Worm (Caenorhabditis elegans) whole organism, mixed stage, embryonic: ENCODE data around the gene Y37E11AM.4.

Experiments used
- drap-1 ChIP-seq: fragments of 200-800 bp; sonication (Bioruptor generic); optimal IDR thresholded peaks from 3 replicates; lab custom pipeline; 2018; ENCODE audit warnings: mild to moderate bottlenecking, missing genetic modification characterization, missing compliant biosample characterization
- mep-1 ChIP-seq: fragments of 150-350 bp; optimal IDR thresholded peaks from 2 replicates; lab custom pipeline; 2017; ENCODE audit warnings: missing biosample characterization, missing genetic modification reagents, missing genetic modification characterization, inconsistent platforms
- pha-4 ChIP-seq: fragments of 150-350 bp; optimal IDR thresholded peaks from 2 replicates; lab custom pipeline; 2018; ENCODE audit warnings: missing biosample characterization, missing genetic modification reagents, missing genetic modification characterization

DNA sequence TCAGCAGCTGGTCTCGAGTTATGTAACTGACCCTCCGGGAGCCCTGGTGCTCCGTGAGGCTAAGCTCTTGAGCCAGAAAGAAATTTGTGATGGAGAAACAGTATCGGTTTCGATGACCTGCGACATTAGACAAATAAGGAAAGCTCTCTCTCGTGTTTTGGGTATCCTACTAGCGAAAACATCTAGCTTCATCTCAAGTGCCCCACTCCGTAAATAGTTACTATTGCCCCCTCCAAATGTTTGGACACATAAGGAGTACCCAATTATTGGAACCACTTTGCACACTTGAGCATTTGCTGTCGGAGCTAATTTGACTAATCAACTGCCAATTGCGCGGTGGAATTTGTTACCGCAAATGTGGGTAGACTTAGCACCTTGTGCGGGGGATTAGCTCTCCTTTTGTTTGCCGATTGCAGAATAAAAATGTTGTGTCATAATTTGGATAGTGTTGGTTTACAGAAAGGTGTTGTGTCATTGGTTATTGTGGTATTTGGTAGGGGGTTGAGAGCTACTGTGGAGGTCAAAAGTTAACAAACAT, 41.5 kb upstream of the Y37E11AM.4 start:
- TF ChIP-seq drap-1 (GFP tag; lab: Kevin White, UChicago) (no peak), mep-1 (tag; lab: Kevin White, UChicago) (no peak), pha-4 (tag; lab: Kevin White, UChicago) (no peak)
